1 fruit fly cellular context compared by ENCODE assay signal in genomic region chr2L:18484382-18485050, dm6.
A peak's percentile ranks its signal among the peaks of the same experiment; 100 is the strongest.
TF ChIP-seq lines count a peak whose summit lies in the region.

Gene CG10283 (minus strand): TSS chr2L:18484513.

TF ChIP-seq in whole organism, embryonic, 481 proteins besides CTCF, POLR2A, EP300 and RAD21 (continued from another document and continues in another):
- TF ChIP-seq CG15514 (GFP tag; optimal IDR thresholded peaks at IDR 0.05; lab: Kevin White, UChicago) (peak; percentile 63), bsh (GFP tag; optimal IDR thresholded peaks at IDR 0.05; lab: Kevin White, UChicago) (peak in 1 of 2 experiments; percentile 19), grau (tag; optimal IDR thresholded peaks at IDR 0.05; lab: Kevin White, UChicago) (peak; percentile 39), pzg (GFP tag; optimal IDR thresholded peaks at IDR 0.05; lab: Kevin White, UChicago) (peak; percentile 36), abd-A (tag; optimal IDR thresholded peaks at IDR 0.05; lab: Kevin White, UChicago) (peak; percentile 17), fu2 (GFP tag; optimal IDR thresholded peaks at IDR 0.05; lab: Kevin White, UChicago) (no peak), CG17359 (tag; optimal IDR thresholded peaks at IDR 0.05; lab: Kevin White, UChicago) (no peak), luna (GFP tag; optimal IDR thresholded peaks at IDR 0.05; lab: Kevin White, UChicago) (no peak), Opbp (GFP tag; IDR thresholded peaks at IDR 0.05; lab: Robert Waterston, UW; ENCODE audit: partially characterized antibody) (peak; percentile 42; the same call in 1 of the 3 replicates), tgo (GFP tag; IDR thresholded peaks at IDR 0.05; lab: Robert Waterston, UW) (peak; percentile 52; the same call in 2 of the 3 replicates), insv (GFP tag; optimal IDR thresholded peaks at IDR 0.05; lab: Kevin White, UChicago) (peak in 1 of 2 experiments; percentile 72), lbe (GFP tag; optimal IDR thresholded peaks at IDR 0.05; lab: Kevin White, UChicago) (no peak), pita (GFP tag; optimal IDR thresholded peaks at IDR 0.05; lab: Kevin White, UChicago) (peak; percentile 85), pros (GFP tag; optimal IDR thresholded peaks at IDR 0.05; lab: Kevin White, UChicago) (peak; percentile 31), HLH54F (GFP tag; optimal IDR thresholded peaks at IDR 0.05; lab: Kevin White, UChicago) (no peak), CG30020 (tag; optimal IDR thresholded peaks at IDR 0.05; lab: Kevin White, UChicago) (peak; percentile 55), Lhr (GFP tag; optimal IDR thresholded peaks at IDR 0.05; lab: Kevin White, UChicago) (peak; percentile 61), exex (tag; optimal IDR thresholded peaks at IDR 0.05; lab: Kevin White, UChicago) (no peak), Rfx (GFP tag; IDR thresholded peaks at IDR 0.05; lab: Robert Waterston, UW) (peak; percentile 58; the same call in 1 of the 2 replicates), MESR4 (GFP tag; optimal IDR thresholded peaks at IDR 0.05; lab: Kevin White, UChicago) (peak; percentile 17), CG14667 (GFP tag; IDR thresholded peaks at IDR 0.05; lab: Robert Waterston, UW) (no peak), toy (GFP tag; IDR thresholded peaks at IDR 0.05; lab: Robert Waterston, UW) (no peak), unc-4 (GFP tag; IDR thresholded peaks at IDR 0.05; lab: Robert Waterston, UW; ENCODE audit: partially characterized antibody) (0 out of 2 replicates have a peak, but pooled peaks have one; percentile 12), CG11504 (tag; optimal IDR thresholded peaks at IDR 0.05; lab: Kevin White, UChicago) (peak; percentile 77), HmgD (GFP tag; optimal IDR thresholded peaks at IDR 0.05; lab: Kevin White, UChicago) (no peak), nau (GFP tag; optimal IDR thresholded peaks at IDR 0.05; lab: Kevin White, UChicago) (no peak), CG1792 (GFP tag; optimal IDR thresholded peaks at IDR 0.05; lab: Kevin White, UChicago) (no peak), CG3995 (GFP tag; optimal IDR thresholded peaks at IDR 0.05; lab: Kevin White, UChicago) (no peak), pb (GFP tag; optimal IDR thresholded peaks at IDR 0.05; lab: Kevin White, UChicago) (no peak), slou (GFP tag; optimal IDR thresholded peaks at IDR 0.05; lab: Kevin White, UChicago) (no peak), CG32532 (GFP tag; IDR thresholded peaks at IDR 0.05; lab: Robert Waterston, UW) (no peak; the same call in 1 of the 2 replicates), vfl (GFP tag; optimal IDR thresholded peaks at IDR 0.05; lab: Kevin White, UChicago) (peak; percentile 20), Atf-2 (GFP tag; optimal IDR thresholded peaks at IDR 0.05; lab: Kevin White, UChicago) (no peak), CG12236 (GFP tag; optimal IDR thresholded peaks at IDR 0.05; lab: Kevin White, UChicago) (no peak), tio (GFP tag; optimal IDR thresholded peaks at IDR 0.05; lab: Kevin White, UChicago) (no peak), crol (GFP tag; IDR thresholded peaks at IDR 0.05; lab: Robert Waterston, UW) (no peak), CG6791 (GFP tag; IDR thresholded peaks at IDR 0.05; lab: Robert Waterston, UW; ENCODE audit: partially characterized antibody) (peak; percentile 18; the same call in 1 of the 3 replicates), B-H2 (GFP tag; optimal IDR thresholded peaks at IDR 0.05; lab: Kevin White, UChicago) (no peak), sob (GFP tag; IDR thresholded peaks at IDR 0.05; lab: Robert Waterston, UW) (peak; percentile 43; the same call in 1 of the 2 replicates), Ptx1 (GFP tag; IDR thresholded peaks at IDR 0.05; lab: Robert Waterston, UW) (peak; percentile 56), CG17802 (tag; optimal IDR thresholded peaks at IDR 0.05; lab: Kevin White, UChicago) (no peak), CG13287 (GFP tag; IDR thresholded peaks at IDR 0.05; lab: Robert Waterston, UW; ENCODE audit: partially characterized antibody) (peak; percentile 50; the same call in 1 of the 2 replicates), bbx (GFP tag; IDR thresholded peaks at IDR 0.05; lab: Robert Waterston, UW; ENCODE audit: partially characterized antibody) (peak; percentile 58), CG9727 (GFP tag; optimal IDR thresholded peaks at IDR 0.05; lab: Kevin White, UChicago) (peak; percentile 57), CG11093 (GFP tag; IDR thresholded peaks at IDR 0.05; lab: Robert Waterston, UW) (no peak), TFAM (GFP tag; optimal IDR thresholded peaks at IDR 0.05; lab: Kevin White, UChicago) (no peak), CG5180 (GFP tag; optimal IDR thresholded peaks at IDR 0.05; lab: Kevin White, UChicago) (peak; percentile 44), peb (GFP tag; IDR thresholded peaks at IDR 0.05; lab: Robert Waterston, UW) (no peak), sens (GFP tag; lab: Kevin White, UChicago) (peak; percentile 79), crc (GFP tag; optimal IDR thresholded peaks at IDR 0.05; lab: Kevin White, UChicago) (no peak), CG7357 (GFP tag; IDR thresholded peaks at IDR 0.05; lab: Robert Waterston, UW) (no peak), Scr (GFP tag; IDR thresholded peaks at IDR 0.05; lab: Robert Waterston, UW; ENCODE audit: partially characterized antibody) (no peak; the same call in none of the 2 replicates), sr (GFP tag; IDR thresholded peaks at IDR 0.05; lab: Robert Waterston, UW) (no peak), Spps (tag; optimal IDR thresholded peaks at IDR 0.05; lab: Kevin White, UChicago) (no peak), sim (GFP tag; IDR thresholded peaks at IDR 0.05; lab: Robert Waterston, UW) (no peak), cg (GFP tag; optimal IDR thresholded peaks at IDR 0.05; lab: Kevin White, UChicago) (peak; percentile 29), BtbVII (GFP tag; optimal IDR thresholded peaks at IDR 0.05; lab: Kevin White, UChicago) (no peak), run (tag; optimal IDR thresholded peaks at IDR 0.05; lab: Kevin White, UChicago) (no peak), chif (GFP tag; optimal IDR thresholded peaks at IDR 0.05; lab: Kevin White, UChicago) (no peak), CG13775 (GFP tag; optimal IDR thresholded peaks at IDR 0.05; lab: Kevin White, UChicago) (peak; percentile 21), CG18619 (GFP tag; optimal IDR thresholded peaks at IDR 0.05; lab: Kevin White, UChicago) (no peak), Drgx (GFP tag; IDR thresholded peaks at IDR 0.05; lab: Robert Waterston, UW) (no peak), CG17328 (GFP tag; IDR thresholded peaks at IDR 0.05; lab: Robert Waterston, UW) (no peak), pho (GFP tag; optimal IDR thresholded peaks at IDR 0.05; lab: Kevin White, UChicago) (peak; percentile 29), fd102C (GFP tag; optimal IDR thresholded peaks at IDR 0.05; lab: Kevin White, UChicago) (no peak), CG42726 (GFP tag; IDR thresholded peaks at IDR 0.05; lab: Robert Waterston, UW; ENCODE audit: partially characterized antibody) (peak; percentile 45; the same call in 1 of the 2 replicates), Dfd (GFP tag; optimal IDR thresholded peaks at IDR 0.05; lab: Kevin White, UChicago) (no peak), CG1602 (GFP tag; optimal IDR thresholded peaks at IDR 0.05; lab: Kevin White, UChicago) (peak; percentile 37), CG3726 (GFP tag; IDR thresholded peaks at IDR 0.05; lab: Robert Waterston, UW) (no peak), CG15479 (GFP tag; optimal IDR thresholded peaks at IDR 0.05; lab: Kevin White, UChicago) (no peak), Dek (tag; optimal IDR thresholded peaks at IDR 0.05; lab: Kevin White, UChicago) (peak; percentile 52), ind (GFP tag; optimal IDR thresholded peaks at IDR 0.05; lab: Kevin White, UChicago) (peak; percentile 32), CG12299 (tag; optimal IDR thresholded peaks at IDR 0.05; lab: Kevin White, UChicago) (no peak), shn (GFP tag; optimal IDR thresholded peaks at IDR 0.05; lab: Kevin White, UChicago) (no peak), yki (optimal IDR thresholded peaks at IDR 0.05; lab: Kevin White, UChicago) (peak; percentile 60), Xrp1 (GFP tag; IDR thresholded peaks at IDR 0.05; lab: Robert Waterston, UW) (peak; percentile 43; the same call in 1 of the 2 replicates), tup (GFP tag; optimal IDR thresholded peaks at IDR 0.05; lab: Kevin White, UChicago) (no peak), CG10267 (tag; optimal IDR thresholded peaks at IDR 0.05; lab: Kevin White, UChicago) (peak; percentile 71), zen (tag; optimal IDR thresholded peaks at IDR 0.05; lab: Kevin White, UChicago) (peak; percentile 29), Abd-B (GFP tag; optimal IDR thresholded peaks at IDR 0.05; lab: Kevin White, UChicago) (peak; percentile 69), zf30C (GFP tag; optimal IDR thresholded peaks at IDR 0.05; lab: Kevin White, UChicago) (peak; percentile 96), CG2889 (GFP tag; IDR thresholded peaks at IDR 0.05; lab: Robert Waterston, UW) (no peak), Fer3 (tag; optimal IDR thresholded peaks at IDR 0.05; lab: Kevin White, UChicago) (peak; percentile 3), CG5245 (GFP tag; optimal IDR thresholded peaks at IDR 0.05; lab: Kevin White, UChicago) (no peak), CG17385 (GFP tag; optimal IDR thresholded peaks at IDR 0.05; lab: Kevin White, UChicago) (no peak), vvl (GFP tag; IDR thresholded peaks at IDR 0.05; lab: Robert Waterston, UW) (peak; percentile 56), br (optimal IDR thresholded peaks at IDR 0.05; lab: Kevin White, UChicago) (no peak), CG10543 (GFP tag; optimal IDR thresholded peaks at IDR 0.05; lab: Kevin White, UChicago) (no peak), CG33213 (GFP tag; optimal IDR thresholded peaks at IDR 0.05; lab: Kevin White, UChicago) (no peak), zfh2 (GFP tag; optimal IDR thresholded peaks at IDR 0.05; lab: Kevin White, UChicago) (peak; percentile 8), Bgb (GFP tag; IDR thresholded peaks at IDR 0.05; lab: Robert Waterston, UW; ENCODE audit: partially characterized antibody) (no peak), ATbp (GFP tag; optimal IDR thresholded peaks at IDR 0.05; lab: Kevin White, UChicago) (no peak), tin (GFP tag; optimal IDR thresholded peaks at IDR 0.05; lab: Kevin White, UChicago) (peak; percentile 27), CG30403 (GFP tag; optimal IDR thresholded peaks at IDR 0.05; lab: Kevin White, UChicago) (peak; percentile 56), CG9817 (tag; optimal IDR thresholded peaks at IDR 0.05; lab: Kevin White, UChicago) (peak; percentile 43), Hr51 (GFP tag; optimal IDR thresholded peaks at IDR 0.05; lab: Kevin White, UChicago) (no peak), gcm (GFP tag; optimal IDR thresholded peaks at IDR 0.05; lab: Kevin White, UChicago) (peak; percentile 14), CG17568 (GFP tag; optimal IDR thresholded peaks at IDR 0.05; lab: Kevin White, UChicago) (no peak), gem (tag; optimal IDR thresholded peaks at IDR 0.05; lab: Kevin White, UChicago) (peak; percentile 77), CG13424 (tag; optimal IDR thresholded peaks at IDR 0.05; lab: Kevin White, UChicago) (peak; percentile 57), CG12391 (tag; optimal IDR thresholded peaks at IDR 0.05; lab: Kevin White, UChicago) (peak; percentile 70), salm (tag; optimal IDR thresholded peaks at IDR 0.05; lab: Kevin White, UChicago) (no peak), Deaf1 (tag; optimal IDR thresholded peaks at IDR 0.05; lab: Kevin White, UChicago) (peak; percentile 26), stwl (tag; optimal IDR thresholded peaks at IDR 0.05; lab: Kevin White, UChicago) (peak; percentile 61), az2 (GFP tag; optimal IDR thresholded peaks at IDR 0.05; lab: Kevin White, UChicago) (peak; percentile 27), Usf (GFP tag; optimal IDR thresholded peaks at IDR 0.05; lab: Kevin White, UChicago) (no peak), CG14050 (GFP tag; IDR thresholded peaks at IDR 0.05; lab: Robert Waterston, UW) (no peak), Antp (GFP tag; optimal IDR thresholded peaks at IDR 0.05; lab: Kevin White, UChicago) (no peak), gro (GFP tag; optimal IDR thresholded peaks at IDR 0.05; lab: Kevin White, UChicago) (no peak), CG12942 (GFP tag; optimal IDR thresholded peaks at IDR 0.05; lab: Kevin White, UChicago) (peak; percentile 39), sens-2 (GFP tag; IDR thresholded peaks at IDR 0.05; lab: Robert Waterston, UW) (no peak), fd96Cb (tag; optimal IDR thresholded peaks at IDR 0.05; lab: Kevin White, UChicago) (no peak), CG4404 (GFP tag; IDR thresholded peaks at IDR 0.05; lab: Robert Waterston, UW) (no peak), Poxn (GFP tag; IDR thresholded peaks at IDR 0.05; lab: Robert Waterston, UW) (no peak), CG10654 (GFP tag; optimal IDR thresholded peaks at IDR 0.05; lab: Kevin White, UChicago) (peak; percentile 10), otp (GFP tag; IDR thresholded peaks at IDR 0.05; lab: Robert Waterston, UW) (no peak), ERR (GFP tag; optimal IDR thresholded peaks at IDR 0.05; lab: Kevin White, UChicago) (no peak), rib (GFP tag; IDR thresholded peaks at IDR 0.05; lab: Robert Waterston, UW) (no peak), pan (optimal IDR thresholded peaks at IDR 0.05; lab: Kevin White, UChicago) (no peak), pan (GFP tag; optimal IDR thresholded peaks at IDR 0.05 in 1 of 2, IDR thresholded peaks at IDR 0.05 in 1 of 2) (peak in 1 of 2 experiments; percentile 41), prd (optimal IDR thresholded peaks at IDR 0.05; lab: Kevin White, UChicago) (no peak), prd (GFP tag; IDR thresholded peaks at IDR 0.05; lab: Robert Waterston, UW) (0 out of 3 replicates have a peak, but pooled peaks have one; percentile 16), Rx (GFP tag; IDR thresholded peaks at IDR 0.05; lab: Robert Waterston, UW) (no peak), sug (tag; optimal IDR thresholded peaks at IDR 0.05; lab: Kevin White, UChicago) (peak; percentile 28), emc (GFP tag; optimal IDR thresholded peaks at IDR 0.05; lab: Kevin White, UChicago) (no peak), Sry-δ (GFP tag; optimal IDR thresholded peaks at IDR 0.05; lab: Kevin White, UChicago) (no peak), BEAF-32 (GFP tag; optimal IDR thresholded peaks at IDR 0.05; lab: Kevin White, UChicago) (peak; percentile 40), CG3847 (GFP tag; IDR thresholded peaks at IDR 0.05; lab: Robert Waterston, UW) (peak; percentile 64), croc (GFP tag; conservative IDR thresholded peaks at IDR 0.05; lab: Robert Waterston, UW) (no peak), Hmr (GFP tag; optimal IDR thresholded peaks at IDR 0.05; lab: Kevin White, UChicago) (peak; percentile 10), CG15073 (GFP tag; optimal IDR thresholded peaks at IDR 0.05; lab: Kevin White, UChicago) (no peak), gfzf (GFP tag; optimal IDR thresholded peaks at IDR 0.05; lab: Kevin White, UChicago) (peak; percentile 54), CG13123 (GFP tag; optimal IDR thresholded peaks at IDR 0.05; lab: Kevin White, UChicago) (no peak)
